Worm (Caenorhabditis elegans) whole organism, early embryonic: Measurements from ENCODE around the gene C47G2.3.

ENCODE experiments used
- B0310.2 ChIP-seq: sonication (generic microtip); optimal IDR thresholded peaks from 2 replicates; lab custom pipeline; 2016; ENCODE audit warnings: mild to moderate bottlenecking, missing genetic modification characterization, missing compliant biosample characterization
- ama-1 ChIP-seq: fragments of 150-350 bp; optimal IDR thresholded peaks from 2 replicates; lab custom pipeline; 2014
- ceh-13 ChIP-seq: fragments of 200-800 bp; sonication (Bioruptor generic); optimal IDR thresholded peaks from 2 replicates; lab custom pipeline; 2018; ENCODE audit warnings: mild to moderate bottlenecking, missing genetic modification characterization, missing compliant biosample characterization
- ceh-36 ChIP-seq: sonication (generic microtip); optimal IDR thresholded peaks from 2 replicates; lab custom pipeline; 2016; ENCODE audit warnings: missing genetic modification characterization, inconsistent platforms, missing compliant biosample characterization
- hmbx-1 ChIP-seq: sonication (generic microtip); optimal IDR thresholded peaks from 2 replicates; lab custom pipeline; 2016; ENCODE audit warnings: mild to moderate bottlenecking, missing genetic modification characterization, missing compliant biosample characterization
- scrt-1 ChIP-seq: fragments of 200-800 bp; sonication (Bioruptor generic); IDR thresholded peaks from 2 replicates; pipeline ENCODE4 v1.3.6; 2022; ENCODE audit warnings: missing genetic modification characterization, missing compliant biosample characterization
- tbx-11 ChIP-seq: fragments of 200-800 bp; sonication (Bioruptor generic); IDR thresholded peaks from 2 replicates; pipeline ENCODE4 v1.3.6; 2022; ENCODE audit warnings: missing genetic modification characterization, missing compliant biosample characterization
- tra-4 ChIP-seq: sonication (generic microtip); optimal IDR thresholded peaks from 2 replicates; lab custom pipeline; 2017; ENCODE audit warnings: missing genetic modification characterization, missing compliant biosample characterization

ce11 chrII:11241497-11241896 lies 48.5 kb downstream of the C47G2.3 start:
- TF ChIP-seq ama-1 (lab: Kevin White, UChicago), result no peak
- TF ChIP-seq tbx-11 (GFP tag; lab: Robert Waterston, UW), result no peak
- TF ChIP-seq scrt-1, result no peak
- TF ChIP-seq hmbx-1, result no peak
- no peak for TF ChIP-seq ceh-36 (tag; lab: Kevin White, UChicago)
- no peak for TF ChIP-seq B0310.2 (tag; lab: Kevin White, UChicago)
- TF ChIP-seq tra-4 (tag; lab: Kevin White, UChicago), result no peak
- no peak for TF ChIP-seq ceh-13 (GFP tag; lab: Kevin White, UChicago)
